Worm (Caenorhabditis elegans) whole organism, midembryonic: ENCODE measurements around the gene gba-4.

Source experiments
- T22C8.4 ChIP-seq: fragments of 200-800 bp; sonication (Bioruptor generic); IDR thresholded peaks from 2 replicates; pipeline ENCODE4 v1.3.6; 2022; ENCODE audit warnings: missing genetic modification characterization, missing compliant biosample characterization
- cog-1 ChIP-seq: sonication (generic microtip); optimal IDR thresholded peaks from 2 replicates; lab custom pipeline; 2016; ENCODE audit warnings: missing genetic modification characterization, missing compliant biosample characterization
- tab-1 ChIP-seq: fragments of 200-800 bp; sonication (Bioruptor generic); IDR thresholded peaks from 2 replicates; pipeline ENCODE4 v1.3.6; 2022; ENCODE audit warnings: missing genetic modification characterization, missing compliant biosample characterization

ce11 chrIV:5391507-5392057 lies 40.9 kb upstream of the gba-4 start, which contains the start of the genes htp-1 and ZK616.5:
- TF ChIP-seq T22C8.4 (GFP tag; lab: Robert Waterston, UW) (no peak), cog-1 (tag; lab: Kevin White, UChicago) (no peak), tab-1 (GFP tag; lab: Robert Waterston, UW) (no peak)
